Fruit fly (Drosophila melanogaster) whole organism, embryonic: ENCODE measurements around the gene Nf1.

Source experiments
- BtbVII ChIP-seq: fragments of 200-800 bp; sonication (Bioruptor generic); optimal IDR thresholded peaks from 3 replicates; lab custom pipeline; 2017; ENCODE audit warnings: missing biosample characterization, mild to moderate bottlenecking, missing genetic modification characterization
- CG1024 ChIP-seq: fragments of 200-800 bp; sonication (Bioruptor generic); IDR thresholded peaks from 2 replicates; pipeline ENCODE4 v1.3.6; 2022; ENCODE audit warnings: missing biosample characterization, missing genetic modification characterization
- CG3163 ChIP-seq: fragments of 200-800 bp; sonication (Bioruptor generic); optimal IDR thresholded peaks from 3 replicates; lab custom pipeline; 2016; ENCODE audit warnings: missing biosample characterization, missing genetic modification characterization
- CG6654 ChIP-seq: fragments of 200-800 bp; sonication (Bioruptor generic); optimal IDR thresholded peaks from 2 replicates; lab custom pipeline; 2017; ENCODE audit warnings: missing biosample characterization, mild to moderate bottlenecking, missing genetic modification characterization
- abd-A ChIP-seq: fragments of 200-800 bp; sonication (Bioruptor generic); optimal IDR thresholded peaks from 3 replicates; lab custom pipeline; 2019; ENCODE audit warnings: missing biosample characterization, mild to moderate bottlenecking, missing genetic modification characterization, moderate library complexity

- TF ChIP-seq CG6654 (GFP tag; lab: Kevin White, UChicago), result no peak
- TF ChIP-seq abd-A (tag; lab: Kevin White, UChicago), result no peak
- TF ChIP-seq BtbVII (GFP tag; lab: Kevin White, UChicago), result no peak
- no peak for TF ChIP-seq CG1024 (GFP tag; lab: Robert Waterston, UW)
- TF ChIP-seq CG3163, result no peak
Observed at dm6 chr3R:25941310-25941709, 41.5 kb upstream of the Nf1 start.
